Worm (Caenorhabditis elegans) whole organism, L2 larva: ENCODE data around the gene tbx-34.

ENCODE experiments used
- C34F6.9 ChIP-seq: fragments of 150-350 bp; optimal IDR thresholded peaks from 2 replicates; lab custom pipeline; 2014; ENCODE audit warnings: missing biosample characterization, missing genetic modification characterization
- F13H6.1 ChIP-seq: sonication (generic microtip); optimal IDR thresholded peaks from 2 replicates; lab custom pipeline; 2016; ENCODE audit warnings: missing genetic modification characterization, missing compliant biosample characterization
- R02D3.7 ChIP-seq: fragments of 150-350 bp; optimal IDR thresholded peaks from 2 replicates; lab custom pipeline; 2014; ENCODE audit warnings: missing biosample characterization, missing genetic modification characterization
- Y55F3AM.14 ChIP-seq: fragments of 200-800 bp; sonication (Bioruptor generic); optimal IDR thresholded peaks from 2 replicates; lab custom pipeline; 2018; ENCODE audit warnings: mild to moderate bottlenecking, missing genetic modification characterization, missing compliant biosample characterization
- ZK546.5 ChIP-seq: sonication (generic microtip); optimal IDR thresholded peaks from 2 replicates; lab custom pipeline; 2017; ENCODE audit warnings: missing biosample characterization, missing genetic modification characterization
- alr-1 ChIP-seq: fragments of 150-350 bp; optimal IDR thresholded peaks from 2 replicates; lab custom pipeline; 2014; ENCODE audit warnings: missing biosample characterization, missing genetic modification characterization
- aly-2 ChIP-seq: fragments of 150-350 bp; optimal IDR thresholded peaks from 2 replicates; lab custom pipeline; 2014; ENCODE audit warnings: missing biosample characterization, missing genetic modification characterization
- ama-1 ChIP-seq: fragments of 150-350 bp; optimal IDR thresholded peaks from 2 replicates; lab custom pipeline; 2018; ENCODE audit warnings: inconsistent platforms
- blmp-1 ChIP-seq: sonication (generic microtip); optimal IDR thresholded peaks from 2 replicates; lab custom pipeline; 2017; ENCODE audit warnings: missing genetic modification characterization, mild to moderate bottlenecking, missing compliant biosample characterization, antibody characterized with exemption, moderate library complexity; ENCODE audit not compliant: insufficient read depth
- ceh-82 ChIP-seq: fragments of 150-350 bp; optimal IDR thresholded peaks from 2 replicates; lab custom pipeline; 2014; ENCODE audit warnings: missing biosample characterization, missing genetic modification characterization
- crh-2 ChIP-seq: sonication (generic microtip); optimal IDR thresholded peaks from 2 replicates; lab custom pipeline; 2017; ENCODE audit warnings: missing biosample characterization, missing genetic modification characterization
- dmd-4 ChIP-seq: sonication (generic microtip); optimal IDR thresholded peaks from 2 replicates; lab custom pipeline; 2017; ENCODE audit warnings: missing biosample characterization, missing genetic modification characterization
- egl-27 ChIP-seq: sonication (generic microtip); optimal IDR thresholded peaks from 3 replicates; lab custom pipeline; 2017; ENCODE audit warnings: missing biosample characterization, missing genetic modification reagents, missing genetic modification characterization
- elt-3 ChIP-seq: sonication (generic microtip); optimal IDR thresholded peaks from 2 replicates; lab custom pipeline; 2017; ENCODE audit warnings: missing biosample characterization, missing genetic modification characterization
- fos-1 ChIP-seq: fragments of 150-350 bp; optimal IDR thresholded peaks from 2 replicates; lab custom pipeline; 2014; ENCODE audit warnings: missing biosample characterization, missing genetic modification characterization
- gmeb-1 ChIP-seq: fragments of 150-350 bp; optimal IDR thresholded peaks from 2 replicates; lab custom pipeline; 2014; ENCODE audit warnings: missing biosample characterization, missing genetic modification characterization
- lin-11 ChIP-seq: fragments of 150-350 bp; sonication (generic microtip); optimal IDR thresholded peaks from 2 replicates; lab custom pipeline; 2014; ENCODE audit warnings: missing biosample characterization, missing genetic modification characterization, inconsistent platforms, mixed read lengths
- lin-39 ChIP-seq: fragments of 150-350 bp; optimal IDR thresholded peaks from 2 replicates; lab custom pipeline; 2014; ENCODE audit warnings: missing biosample characterization, missing genetic modification reagents, missing genetic modification characterization
- mab-5 ChIP-seq: fragments of 150-350 bp; optimal IDR thresholded peaks from 2 replicates; lab custom pipeline; 2014; ENCODE audit warnings: missing biosample characterization, missing genetic modification characterization
- mbf-1 ChIP-seq: sonication (generic microtip); optimal IDR thresholded peaks from 2 replicates; lab custom pipeline; 2017; ENCODE audit warnings: missing biosample characterization, missing genetic modification characterization
- nhr-11 ChIP-seq: fragments of 150-350 bp; optimal IDR thresholded peaks from 2 replicates; lab custom pipeline; 2014; ENCODE audit warnings: missing biosample characterization, missing genetic modification characterization
- nhr-12 ChIP-seq: fragments of 150-350 bp; optimal IDR thresholded peaks from 2 replicates; lab custom pipeline; 2014; ENCODE audit warnings: missing biosample characterization, missing genetic modification characterization
- nhr-129 ChIP-seq: fragments of 150-350 bp; optimal IDR thresholded peaks from 2 replicates; lab custom pipeline; 2014; ENCODE audit warnings: missing biosample characterization, missing genetic modification characterization
- nhr-21 ChIP-seq: fragments of 150-350 bp; optimal IDR thresholded peaks from 2 replicates; lab custom pipeline; 2014; ENCODE audit warnings: missing biosample characterization, missing genetic modification characterization
- nhr-23 ChIP-seq: fragments of 150-350 bp; optimal IDR thresholded peaks from 2 replicates; lab custom pipeline; 2014; ENCODE audit warnings: missing biosample characterization, missing genetic modification reagents, missing genetic modification characterization
- nhr-237 ChIP-seq: fragments of 150-350 bp; optimal IDR thresholded peaks from 2 replicates; lab custom pipeline; 2014; ENCODE audit warnings: missing biosample characterization, missing genetic modification characterization
- nhr-25 ChIP-seq: fragments of 150-350 bp; sonication (generic microtip); optimal IDR thresholded peaks from 3 replicates; lab custom pipeline; 2014; ENCODE audit warnings: missing biosample characterization, missing genetic modification characterization
- nhr-6 ChIP-seq: fragments of 150-350 bp; optimal IDR thresholded peaks from 2 replicates; lab custom pipeline; 2014; ENCODE audit warnings: missing biosample characterization, missing genetic modification characterization
- nhr-77 ChIP-seq: fragments of 150-350 bp; optimal IDR thresholded peaks from 2 replicates; lab custom pipeline; 2014; ENCODE audit warnings: missing biosample characterization, missing genetic modification characterization
- sem-4 ChIP-seq: fragments of 150-350 bp; optimal IDR thresholded peaks from 2 replicates; lab custom pipeline; 2014; ENCODE audit warnings: missing biosample characterization, missing genetic modification reagents, missing genetic modification characterization
- skn-1 ChIP-seq: sonication (generic microtip); optimal IDR thresholded peaks from 2 replicates; lab custom pipeline; 2017; ENCODE audit warnings: missing biosample characterization, missing genetic modification characterization
- sma-3 ChIP-seq: sonication (generic microtip); optimal IDR thresholded peaks from 2 replicates; lab custom pipeline; 2016; ENCODE audit warnings: missing genetic modification reagents, missing genetic modification characterization, missing compliant biosample characterization
- sma-9 ChIP-seq, 2 experiments: fragments of 150-350 bp in 1 of 2; sonication (generic microtip) in 1 of 2; optimal IDR thresholded peaks; 2 replicates each; lab custom pipeline; 2014 to 2016; ENCODE audit warnings: missing genetic modification characterization in 2 of 2, mild to moderate bottlenecking in 1 of 2, missing biosample characterization in 1 of 2, missing compliant biosample characterization in 1 of 2, missing genetic modification reagents in 1 of 2, moderate library complexity in 1 of 2
- unc-55 ChIP-seq: fragments of 150-350 bp; sonication (generic microtip); optimal IDR thresholded peaks from 3 replicates; lab custom pipeline; 2014; ENCODE audit warnings: missing biosample characterization, missing genetic modification reagents, missing genetic modification characterization
- ztf-1 ChIP-seq: fragments of 200-800 bp; sonication (Bioruptor generic); conservative IDR thresholded peaks from 2 replicates; pipeline ENCODE4 v1.3.6; 2022; ENCODE audit warnings: missing genetic modification characterization, missing compliant biosample characterization
- ztf-11 ChIP-seq: sonication (generic microtip); optimal IDR thresholded peaks from 2 replicates; lab custom pipeline; 2017; ENCODE audit warnings: missing biosample characterization, missing genetic modification characterization
- ztf-4 ChIP-seq: fragments of 150-350 bp; optimal IDR thresholded peaks from 2 replicates; lab custom pipeline; 2014; ENCODE audit warnings: missing biosample characterization, missing genetic modification characterization

Gene tbx-34

ce11 chrIII:11243421-11243820 is 25.4 kb upstream of the tbx-34 start (continued):
- no peak for TF ChIP-seq aly-2
- TF ChIP-seq unc-55 (GFP tag; lab: Kevin White, UChicago): peak; percentile 85
- peak; percentile 86 for TF ChIP-seq F13H6.1
- no peak for TF ChIP-seq mab-5 (tag; lab: Kevin White, UChicago)
- peak; percentile 39 for TF ChIP-seq egl-27
- no peak for TF ChIP-seq alr-1
- TF ChIP-seq sma-3 (GFP tag; lab: Kevin White, UChicago): peak; percentile 62
- TF ChIP-seq nhr-21 (tag; lab: Kevin White, UChicago): peak; percentile 61
- peak; percentile 56 for TF ChIP-seq gmeb-1 (tag; lab: Kevin White, UChicago)
- TF ChIP-seq nhr-23 (tag; lab: Kevin White, UChicago): no peak
- TF ChIP-seq ZK546.5 (tag; lab: Kevin White, UChicago): no peak
- no peak for TF ChIP-seq elt-3 (tag; lab: Kevin White, UChicago)
- peak; percentile 52 for TF ChIP-seq blmp-1 (tag; lab: Kevin White, UChicago)
- no peak for TF ChIP-seq ceh-82 (tag; lab: Kevin White, UChicago)
- peak; percentile 98 for TF ChIP-seq fos-1 (tag; lab: Kevin White, UChicago)
- no peak for TF ChIP-seq lin-11 (tag; lab: Kevin White, UChicago)

- TF ChIP-seq sem-4 (no peak), R02D3.7 (no peak), fos-1 (tag; lab: Kevin White, UChicago) (peak; percentile 97), nhr-12 (tag; lab: Kevin White, UChicago) (no peak), blmp-1 (tag; lab: Kevin White, UChicago) (peak; percentile 85), ztf-1 (GFP tag; lab: Robert Waterston, UW) (no peak), sma-9 (GFP tag; optimal IDR thresholded peaks at IDR 0.05; lab: Kevin White, UChicago) (peak; percentile 29), sma-9 (tag; optimal IDR thresholded peaks at IDR 0.05; lab: Kevin White, UChicago) (no peak)
Observed at ce11 chrIII:11241583-11242187, 23.6 kb upstream of the tbx-34 start.

ce11 chrIII:11240776-11241175 is 22.7 kb upstream of the tbx-34 start:
- peak; percentile 81 for TF ChIP-seq fos-1 (tag; lab: Kevin White, UChicago)
- TF ChIP-seq blmp-1 (tag; lab: Kevin White, UChicago): peak; percentile 55
- no peak for TF ChIP-seq nhr-6 (tag; lab: Kevin White, UChicago)
- TF ChIP-seq nhr-21 (tag; lab: Kevin White, UChicago): no peak
- no peak for TF ChIP-seq Y55F3AM.14
- TF ChIP-seq mbf-1 (tag; lab: Kevin White, UChicago): no peak
- TF ChIP-seq nhr-77 (tag; lab: Kevin White, UChicago): no peak
- no peak for TF ChIP-seq nhr-129 (tag; lab: Kevin White, UChicago)
- no peak for TF ChIP-seq F13H6.1
- no peak for TF ChIP-seq nhr-11 (tag; lab: Kevin White, UChicago)
- TF ChIP-seq sma-9 (GFP tag; optimal IDR thresholded peaks at IDR 0.05; lab: Kevin White, UChicago): peak; percentile 32
- TF ChIP-seq sma-9 (tag; optimal IDR thresholded peaks at IDR 0.05; lab: Kevin White, UChicago): no peak
- TF ChIP-seq aly-2: no peak
- TF ChIP-seq ztf-4 (tag; lab: Kevin White, UChicago): no peak
- no peak for TF ChIP-seq nhr-237 (tag; lab: Kevin White, UChicago)
- no peak for TF ChIP-seq dmd-4 (tag; lab: Kevin White, UChicago)
- no peak for TF ChIP-seq ama-1 (lab: Kevin White, UChicago)
- peak; percentile 14 for TF ChIP-seq crh-2 (tag; lab: Kevin White, UChicago)
- no peak for TF ChIP-seq nhr-12 (tag; lab: Kevin White, UChicago)
- TF ChIP-seq nhr-25 (tag; lab: Kevin White, UChicago): peak; percentile 55
- no peak for TF ChIP-seq sma-3 (GFP tag; lab: Kevin White, UChicago)
- no peak for TF ChIP-seq lin-39
- no peak for TF ChIP-seq nhr-23 (tag; lab: Kevin White, UChicago)
- no peak for TF ChIP-seq mab-5 (tag; lab: Kevin White, UChicago)
- no peak for TF ChIP-seq egl-27
- TF ChIP-seq, all 48 proteins: peak for 5

- TF ChIP-seq R02D3.7: no peak
- TF ChIP-seq nhr-6 (tag; lab: Kevin White, UChicago): no peak
- TF ChIP-seq dmd-4 (tag; lab: Kevin White, UChicago): no peak
- no peak for TF ChIP-seq ztf-11 (tag; lab: Kevin White, UChicago)
- TF ChIP-seq sma-9 (GFP tag; optimal IDR thresholded peaks at IDR 0.05; lab: Kevin White, UChicago): no peak
- TF ChIP-seq sma-9 (tag; optimal IDR thresholded peaks at IDR 0.05; lab: Kevin White, UChicago): no peak
- TF ChIP-seq C34F6.9 (tag; lab: Kevin White, UChicago): no peak
- TF ChIP-seq unc-55 (GFP tag; lab: Kevin White, UChicago): no peak
- no peak for TF ChIP-seq sem-4
- TF ChIP-seq ama-1 (lab: Kevin White, UChicago): no peak
- TF ChIP-seq Y55F3AM.14: no peak
- no peak for TF ChIP-seq egl-27
- no peak for TF ChIP-seq sma-3 (GFP tag; lab: Kevin White, UChicago)
- TF ChIP-seq ceh-82 (tag; lab: Kevin White, UChicago): no peak
- TF ChIP-seq lin-39: no peak
- no peak for TF ChIP-seq gmeb-1 (tag; lab: Kevin White, UChicago)
- TF ChIP-seq nhr-25 (tag; lab: Kevin White, UChicago): no peak
- TF ChIP-seq skn-1 (tag; lab: Kevin White, UChicago): no peak
- no peak for TF ChIP-seq crh-2 (tag; lab: Kevin White, UChicago)
Observed at ce11 chrIII:11238790-11239189, 20.7 kb upstream of the tbx-34 start.
